Fruit fly (Drosophila melanogaster) whole organism, prepupa: ENCODE measurements around the gene CG14088.

Experiments used
- Blimp-1 ChIP-seq: fragments of 200-800 bp; sonication (Bioruptor generic); optimal IDR thresholded peaks from 3 replicates; lab custom pipeline; 2017; ENCODE audit warnings: missing biosample characterization, missing genetic modification characterization, mild to moderate bottlenecking, moderate library complexity, missing genetic modification reagents
- CG10631 ChIP-seq: fragments of 200-800 bp; sonication (Bioruptor generic); optimal IDR thresholded peaks from 2 replicates; lab custom pipeline; 2016; ENCODE audit warnings: missing biosample characterization, missing genetic modification characterization
- CG10669 ChIP-seq: fragments of 200-800 bp; sonication (Bioruptor generic); optimal IDR thresholded peaks from 3 replicates; lab custom pipeline; 2018; ENCODE audit warnings: missing biosample characterization, mild to moderate bottlenecking, missing genetic modification characterization, moderate library complexity
- CG11762 ChIP-seq: fragments of 200-800 bp; sonication (Bioruptor generic); optimal IDR thresholded peaks from 3 replicates; lab custom pipeline; 2016; ENCODE audit warnings: missing biosample characterization, missing genetic modification characterization; ENCODE audit not compliant: insufficient read depth
- CG15336 ChIP-seq: fragments of 200-800 bp; sonication (Bioruptor generic); IDR thresholded peaks from 2 replicates; pipeline ENCODE4 v1.3.6; 2022; ENCODE audit warnings: missing biosample characterization, missing genetic modification characterization
- CG1621 ChIP-seq: fragments of 200-800 bp; sonication (Bioruptor generic); optimal IDR thresholded peaks from 3 replicates; lab custom pipeline; 2018; ENCODE audit warnings: missing biosample characterization, mild to moderate bottlenecking, missing genetic modification characterization
- CG16779 ChIP-seq: fragments of 200-800 bp; sonication (Bioruptor generic); optimal IDR thresholded peaks from 3 replicates; lab custom pipeline; 2017; ENCODE audit warnings: missing biosample characterization, mild to moderate bottlenecking, missing genetic modification characterization
- CG3032 ChIP-seq: fragments of 200-800 bp; optimal IDR thresholded peaks from 2 replicates; lab custom pipeline; 2019; ENCODE audit warnings: missing biosample characterization, mild to moderate bottlenecking, missing genetic modification characterization, moderate library complexity
- CG31627 ChIP-seq: fragments of 200-800 bp; sonication (Bioruptor generic); optimal IDR thresholded peaks from 3 replicates; lab custom pipeline; 2016; ENCODE audit warnings: missing biosample characterization, missing genetic modification characterization
- CG32006 ChIP-seq: fragments of 200-800 bp; sonication (Bioruptor generic); optimal IDR thresholded peaks from 3 replicates; lab custom pipeline; 2017; ENCODE audit warnings: missing biosample characterization, mild to moderate bottlenecking, missing genetic modification characterization
- CG3919 ChIP-seq: fragments of 200-800 bp; sonication (Bioruptor generic); optimal IDR thresholded peaks from 3 replicates; lab custom pipeline; 2016; ENCODE audit warnings: missing biosample characterization, missing genetic modification characterization
- CG4318 ChIP-seq: fragments of 200-800 bp; sonication (Bioruptor generic); optimal IDR thresholded peaks from 3 replicates; lab custom pipeline; 2017; ENCODE audit warnings: missing biosample characterization, mild to moderate bottlenecking, missing genetic modification characterization
- CG6163 ChIP-seq: fragments of 200-800 bp; sonication (Bioruptor generic); IDR thresholded peaks from 3 replicates; pipeline ENCODE4 v1.3.6; 2022; ENCODE audit warnings: missing biosample characterization, missing genetic modification characterization
- CG6276 ChIP-seq: fragments of 200-800 bp; sonication (Bioruptor generic); optimal IDR thresholded peaks from 2 replicates; lab custom pipeline; 2017; ENCODE audit warnings: missing biosample characterization, mild to moderate bottlenecking, missing genetic modification characterization
- CG6854 ChIP-seq: fragments of 200-800 bp; sonication (Bioruptor generic); optimal IDR thresholded peaks from 2 replicates; lab custom pipeline; 2017; ENCODE audit warnings: missing biosample characterization, mild to moderate bottlenecking, missing genetic modification characterization
- CG7368 ChIP-seq: fragments of 200-800 bp; sonication (Bioruptor generic); optimal IDR thresholded peaks from 3 replicates; lab custom pipeline; 2016; ENCODE audit warnings: missing biosample characterization, missing genetic modification characterization
- CG8119 ChIP-seq: fragments of 200-800 bp; sonication (Bioruptor generic); IDR thresholded peaks from 3 replicates; pipeline ENCODE4 v1.3.6; 2022; ENCODE audit warnings: missing biosample characterization, missing genetic modification characterization
- CG8319 ChIP-seq: fragments of 200-800 bp; sonication (Bioruptor generic); optimal IDR thresholded peaks from 3 replicates; lab custom pipeline; 2016; ENCODE audit warnings: missing biosample characterization, missing genetic modification characterization
- CG8632 ChIP-seq: fragments of 200-800 bp; sonication (Bioruptor generic); optimal IDR thresholded peaks from 3 replicates; lab custom pipeline; 2016; ENCODE audit warnings: missing biosample characterization, missing genetic modification characterization
- CG9139 ChIP-seq: fragments of 200-800 bp; sonication (Bioruptor generic); optimal IDR thresholded peaks from 3 replicates; lab custom pipeline; 2017; ENCODE audit warnings: missing biosample characterization, mild to moderate bottlenecking, missing genetic modification characterization
- Eip75B ChIP-seq: fragments of 200-800 bp; sonication (Bioruptor generic); optimal IDR thresholded peaks from 3 replicates; lab custom pipeline; 2016; ENCODE audit warnings: missing biosample characterization, missing genetic modification characterization
- Eip78C ChIP-seq: fragments of 200-800 bp; sonication (Bioruptor generic); peaks from one replicate; lab custom pipeline; 2016; ENCODE audit warnings: missing biosample characterization, missing genetic modification characterization
- Eip93F ChIP-seq: fragments of 200-800 bp; sonication (Bioruptor generic); optimal IDR thresholded peaks from 2 replicates; lab custom pipeline; 2016; ENCODE audit warnings: missing biosample characterization, mild to moderate bottlenecking, missing genetic modification characterization
- Gug ChIP-seq: fragments of 200-800 bp; sonication (Bioruptor generic); IDR thresholded peaks from 2 replicates; pipeline ENCODE4 v1.3.6; 2022; ENCODE audit warnings: missing biosample characterization, missing genetic modification characterization
- Hr38 ChIP-seq: sonication (Bioruptor generic); optimal IDR thresholded peaks from 2 replicates; lab custom pipeline; 2016; ENCODE audit warnings: missing biosample characterization, missing genetic modification characterization
- Hr39 ChIP-seq: fragments of 200-800 bp; sonication (Bioruptor generic); optimal IDR thresholded peaks from 2 replicates; lab custom pipeline; 2016; ENCODE audit warnings: missing biosample characterization, missing genetic modification characterization
- Hr4 ChIP-seq: fragments of 200-800 bp; sonication (Bioruptor generic); optimal IDR thresholded peaks from 3 replicates; lab custom pipeline; 2016; ENCODE audit warnings: missing biosample characterization, missing genetic modification characterization
- Met ChIP-seq: fragments of 200-800 bp; sonication (Bioruptor generic); optimal IDR thresholded peaks from 3 replicates; lab custom pipeline; 2016; ENCODE audit warnings: missing biosample characterization, missing genetic modification characterization
- OdsH ChIP-seq: fragments of 200-800 bp; sonication (Bioruptor generic); optimal IDR thresholded peaks from 3 replicates; lab custom pipeline; 2016; ENCODE audit warnings: missing biosample characterization, missing genetic modification characterization
- Smox ChIP-seq: fragments of 200-800 bp; sonication (Bioruptor generic); optimal IDR thresholded peaks from 3 replicates; lab custom pipeline; 2016; ENCODE audit warnings: missing biosample characterization, missing genetic modification characterization
- Sox14 ChIP-seq: fragments of 200-800 bp; sonication (Bioruptor generic); optimal IDR thresholded peaks from 3 replicates; lab custom pipeline; 2016; ENCODE audit warnings: missing biosample characterization, missing genetic modification characterization
- Sox15 ChIP-seq: fragments of 200-800 bp; sonication (Bioruptor generic); optimal IDR thresholded peaks from 3 replicates; lab custom pipeline; 2016; ENCODE audit warnings: missing biosample characterization, missing genetic modification characterization
- achi ChIP-seq: fragments of 200-800 bp; sonication (Bioruptor generic); optimal IDR thresholded peaks from 3 replicates; lab custom pipeline; 2016; ENCODE audit warnings: missing biosample characterization, missing genetic modification characterization
- dac ChIP-seq: fragments of 200-800 bp; sonication (Bioruptor generic); optimal IDR thresholded peaks from 2 replicates; lab custom pipeline; 2017; ENCODE audit warnings: missing biosample characterization, mild to moderate bottlenecking, missing genetic modification characterization
- dsx ChIP-seq: fragments of 200-800 bp; optimal IDR thresholded peaks from 3 replicates; lab custom pipeline; 2019; ENCODE audit warnings: missing biosample characterization, mild to moderate bottlenecking, missing genetic modification characterization, moderate library complexity; ENCODE audit not compliant: poor library complexity, severe bottlenecking
- eg ChIP-seq: fragments of 200-800 bp; sonication (Bioruptor generic); IDR thresholded peaks from 3 replicates; pipeline ENCODE4 v1.3.6; 2022; ENCODE audit warnings: missing biosample characterization, missing genetic modification characterization
- esn ChIP-seq: fragments of 200-800 bp; sonication (Bioruptor generic); optimal IDR thresholded peaks from 2 replicates; lab custom pipeline; 2016; ENCODE audit warnings: missing biosample characterization, mild to moderate bottlenecking, missing genetic modification characterization, moderate library complexity
- fd59A ChIP-seq: fragments of 200-800 bp; sonication (Bioruptor generic); optimal IDR thresholded peaks from 2 replicates; lab custom pipeline; 2017; ENCODE audit warnings: missing biosample characterization, mild to moderate bottlenecking, missing genetic modification characterization, missing genetic modification reagents
- fd85E ChIP-seq: fragments of 200-800 bp; sonication (Bioruptor generic); optimal IDR thresholded peaks from 3 replicates; lab custom pipeline; 2016; ENCODE audit warnings: missing biosample characterization, missing genetic modification characterization
- fkh ChIP-seq: fragments of 200-800 bp; sonication (Bioruptor generic); optimal IDR thresholded peaks from 3 replicates; lab custom pipeline; 2017; ENCODE audit warnings: missing biosample characterization, mild to moderate bottlenecking, missing genetic modification characterization, moderate library complexity
- lz ChIP-seq: fragments of 200-800 bp; sonication (Bioruptor generic); optimal IDR thresholded peaks from 3 replicates; lab custom pipeline; 2016; ENCODE audit warnings: missing biosample characterization, missing genetic modification characterization
- net ChIP-seq: fragments of 200-800 bp; sonication (Bioruptor generic); optimal IDR thresholded peaks from 3 replicates; lab custom pipeline; 2016; ENCODE audit warnings: missing biosample characterization, missing genetic modification characterization
- pdm3 ChIP-seq: fragments of 200-800 bp; sonication (Bioruptor generic); optimal IDR thresholded peaks from 3 replicates; lab custom pipeline; 2016; ENCODE audit warnings: missing biosample characterization, missing genetic modification characterization
- salr ChIP-seq, 2 experiments: fragments of 200-800 bp; sonication (Bioruptor generic); optimal IDR thresholded peaks; 3 replicates each; lab custom pipeline; 2016 to 2018; ENCODE audit warnings: missing biosample characterization in 2 of 2, missing genetic modification characterization in 2 of 2, mild to moderate bottlenecking in 1 of 2
- spab ChIP-seq: fragments of 200-800 bp; sonication (Bioruptor generic); optimal IDR thresholded peaks from 2 replicates; lab custom pipeline; 2017; ENCODE audit warnings: missing biosample characterization, mild to moderate bottlenecking, missing genetic modification characterization, missing genetic modification reagents
- ss ChIP-seq, 2 experiments: fragments of 200-800 bp; sonication (Bioruptor generic); optimal IDR thresholded peaks; 2 replicates in 1 of 2; 3 replicates in 1 of 2; lab custom pipeline; 2017 to 2018; ENCODE audit warnings: mild to moderate bottlenecking in 2 of 2, missing biosample characterization in 2 of 2, missing genetic modification characterization in 2 of 2, moderate library complexity in 1 of 2
- svp ChIP-seq: fragments of 200-800 bp; sonication (Bioruptor generic); peaks from one replicate; lab custom pipeline; 2016; ENCODE audit warnings: missing biosample characterization, missing genetic modification characterization

CG14088 gene

dm6 chr3L:19293178-19293741 lies 22.8 kb upstream of the CG14088 start:
- no peak for TF ChIP-seq lz
- TF ChIP-seq CG10631 (GFP tag; lab: Kevin White, UChicago): no peak
- TF ChIP-seq CG6854 (GFP tag; lab: Kevin White, UChicago): peak; percentile 26
- TF ChIP-seq dac (GFP tag; lab: Kevin White, UChicago): no peak
- TF ChIP-seq svp (GFP tag; lab: Kevin White, UChicago): peak; percentile 31
- peak; percentile 25; the same call in 1 of the 3 replicates for TF ChIP-seq CG8119 (GFP tag; lab: Robert Waterston, UW)
- peak; percentile 21; the same call in 1 of the 3 replicates for TF ChIP-seq CG6163 (GFP tag; lab: Robert Waterston, UW)
- TF ChIP-seq Blimp-1: peak; percentile 95
- peak; percentile 37; the same call in 1 of the 2 replicates for TF ChIP-seq CG15336 (GFP tag; lab: Robert Waterston, UW)
- peak; percentile 39; the same call in 1 of the 3 replicates for TF ChIP-seq eg (GFP tag; lab: Robert Waterston, UW)
- no peak for TF ChIP-seq esn
- peak; percentile 6 for TF ChIP-seq CG32006 (GFP tag; lab: Kevin White, UChicago)
- peak; percentile 59 for TF ChIP-seq Eip78C (GFP tag; lab: Kevin White, UChicago)
- no peak for TF ChIP-seq Met (GFP tag; lab: Kevin White, UChicago)
- TF ChIP-seq, all 60 proteins: peak for 9

dm6 chr3L:19292440-19293175 lies 22.2 kb upstream of the CG14088 start, which contains the start of gene Gbs-76A:
TSS of gene Gbs-76A (minus strand) at chr3L:19292766.
- no peak for TF ChIP-seq Hr38 (GFP tag; lab: Kevin White, UChicago)
- peak; percentile 92 for TF ChIP-seq spab
- TF ChIP-seq Gug (GFP tag; lab: Robert Waterston, UW): peak; percentile 79
- TF ChIP-seq CG15336 (GFP tag; lab: Robert Waterston, UW): peak; percentile 94
- TF ChIP-seq pdm3: peak; percentile 67
- peak; percentile 96 for TF ChIP-seq CG8119 (GFP tag; lab: Robert Waterston, UW)
- TF ChIP-seq lz: peak; percentile 53
- peak; percentile 80 to 84 for TF ChIP-seq ss (GFP tag; optimal IDR thresholded peaks at IDR 0.05; lab: Kevin White, UChicago)
- peak; percentile 59 for TF ChIP-seq Smox (GFP tag; lab: Kevin White, UChicago)
- peak; percentile 81 for TF ChIP-seq OdsH
- peak; percentile 72 for TF ChIP-seq Sox14 (GFP tag; lab: Kevin White, UChicago)
- TF ChIP-seq Blimp-1: peak; percentile 45
- peak; percentile 75 for TF ChIP-seq CG8319 (GFP tag; lab: Kevin White, UChicago)
- TF ChIP-seq CG8632 (GFP tag; lab: Kevin White, UChicago): peak; percentile 93
- TF ChIP-seq CG31627 (GFP tag; lab: Kevin White, UChicago): peak; percentile 52
- TF ChIP-seq fkh (GFP tag; lab: Kevin White, UChicago): peak; percentile 88
- TF ChIP-seq CG6276: peak; percentile 94
- peak; percentile 80 for TF ChIP-seq CG3919 (GFP tag; lab: Kevin White, UChicago)
- TF ChIP-seq fd59A (GFP tag; lab: Kevin White, UChicago): peak; percentile 69
- TF ChIP-seq svp (GFP tag; lab: Kevin White, UChicago): peak; percentile 85
- TF ChIP-seq CG7368 (GFP tag; lab: Kevin White, UChicago): peak; percentile 68
- peak; percentile 88 for TF ChIP-seq dsx
- peak; percentile 59 for TF ChIP-seq Hr39 (GFP tag; lab: Kevin White, UChicago)
- peak; percentile 90 for TF ChIP-seq CG3032 (tag; lab: Kevin White, UChicago)
- peak; percentile 87 for TF ChIP-seq achi (GFP tag; lab: Kevin White, UChicago)
- TF ChIP-seq Hr4 (GFP tag; lab: Kevin White, UChicago): peak; percentile 81
- peak; percentile 70 for TF ChIP-seq net (GFP tag; lab: Kevin White, UChicago)
- peak; percentile 81 for TF ChIP-seq CG16779 (tag; lab: Kevin White, UChicago)
- TF ChIP-seq CG9139 (GFP tag; lab: Kevin White, UChicago): peak; percentile 63
- TF ChIP-seq fd85E: peak; percentile 52
- TF ChIP-seq CG10669 (GFP tag; lab: Kevin White, UChicago): peak; percentile 80
- peak; percentile 26 for TF ChIP-seq Sox15
- peak; percentile 60 to 80 for TF ChIP-seq salr (GFP tag; optimal IDR thresholded peaks at IDR 0.05; lab: Kevin White, UChicago)
- TF ChIP-seq Eip75B (GFP tag; lab: Kevin White, UChicago): peak; percentile 42
- peak; percentile 38 for TF ChIP-seq CG1621 (tag; lab: Kevin White, UChicago)
- TF ChIP-seq CG11762: peak; percentile 83
- TF ChIP-seq Eip93F (GFP tag; lab: Kevin White, UChicago): no peak
- peak; percentile 88 for TF ChIP-seq CG4318
- peak; percentile 90 for TF ChIP-seq CG6163 (GFP tag; lab: Robert Waterston, UW)
